Worm (Caenorhabditis elegans): ENCODE measurements around the gene T08A11.1.

T08A11.1 gene

ce11 chrIII:4280215-4281173, 17.5 kb upstream of the T08A11.1 start, which contains the start of gene sup-26 (continued):
- no peak for TF ChIP-seq pha-2 (tag; optimal IDR thresholded peaks at IDR 0.05)
- TF ChIP-seq unc-3 (GFP tag; conservative IDR thresholded peaks at IDR 0.05): no peak
- TF ChIP-seq unc-3 (tag; optimal IDR thresholded peaks at IDR 0.05): no peak
- TF ChIP-seq sox-4 (tag; optimal IDR thresholded peaks at IDR 0.05): peak; percentile 45
- TF ChIP-seq ceh-30 (tag; optimal IDR thresholded peaks at IDR 0.05): no peak
- peak; percentile 7 for TF ChIP-seq pqm-1 (tag; optimal IDR thresholded peaks at IDR 0.05)
- no peak for TF ChIP-seq unc-86 (tag; optimal IDR thresholded peaks at IDR 0.05)
- TF ChIP-seq ceh-18 (tag; optimal IDR thresholded peaks at IDR 0.05): peak; percentile 33
- no peak for TF ChIP-seq pat-9 (tag; optimal IDR thresholded peaks at IDR 0.05)
- no peak for TF ChIP-seq hlh-13 (GFP tag; optimal IDR thresholded peaks at IDR 0.05)
- no peak for TF ChIP-seq Y22D7AL.16 (tag; optimal IDR thresholded peaks at IDR 0.05)
- no peak for TF ChIP-seq ztf-16 (tag; optimal IDR thresholded peaks at IDR 0.05)
- peak; percentile 16 for TF ChIP-seq unc-55 (GFP tag; optimal IDR thresholded peaks at IDR 0.05)
- TF ChIP-seq madf-2 (tag; optimal IDR thresholded peaks at IDR 0.05): no peak
- TF ChIP-seq ceh-24 (tag; optimal IDR thresholded peaks at IDR 0.05): no peak
- peak; percentile 65 for TF ChIP-seq ref-2 (tag; optimal IDR thresholded peaks at IDR 0.05)
- no peak for TF ChIP-seq npax-4 (tag; optimal IDR thresholded peaks at IDR 0.05)
- no peak for TF ChIP-seq pax-1 (tag; optimal IDR thresholded peaks at IDR 0.05)
- TF ChIP-seq dve-1 (tag; optimal IDR thresholded peaks at IDR 0.05): no peak
- no peak for TF ChIP-seq K02D7.2 (tag; optimal IDR thresholded peaks at IDR 0.05)
- no peak for TF ChIP-seq tbx-7 (tag; optimal IDR thresholded peaks at IDR 0.05)
- TF ChIP-seq rnt-1 (tag; optimal IDR thresholded peaks at IDR 0.05): no peak
- no peak for TF ChIP-seq sox-2 (GFP tag; IDR thresholded peaks at IDR 0.05)
- TF ChIP-seq F13H6.1 (tag; optimal IDR thresholded peaks at IDR 0.05): no peak
- no peak for TF ChIP-seq T23F11.4 (GFP tag; optimal IDR thresholded peaks at IDR 0.05)
- peak; percentile 41 for TF ChIP-seq ceh-31 (tag; optimal IDR thresholded peaks at IDR 0.05)
- peak; percentile 70 for TF ChIP-seq sdc-2 (tag; optimal IDR thresholded peaks at IDR 0.05)
- TF ChIP-seq lim-6 (tag; optimal IDR thresholded peaks at IDR 0.05): no peak
- TF ChIP-seq C08G9.2 (tag; optimal IDR thresholded peaks at IDR 0.05): no peak
- no peak for TF ChIP-seq ama-1 (optimal IDR thresholded peaks at IDR 0.05)
- TF ChIP-seq che-1 (tag; optimal IDR thresholded peaks at IDR 0.05): no peak
- TF ChIP-seq ceh-6 (GFP tag; optimal IDR thresholded peaks at IDR 0.05): peak; percentile 19
- no peak for TF ChIP-seq zip-5 (tag; optimal IDR thresholded peaks at IDR 0.05)
- TF ChIP-seq fkh-10 (GFP tag; optimal IDR thresholded peaks at IDR 0.05): no peak
- peak; percentile 19 for TF ChIP-seq nfya-1 (tag; optimal IDR thresholded peaks at IDR 0.05)

- no peak for TF ChIP-seq elt-4 (tag; optimal IDR thresholded peaks at IDR 0.05)
- TF ChIP-seq ceh-31 (tag; optimal IDR thresholded peaks at IDR 0.05): no peak
- no peak for TF ChIP-seq mec-3 (tag; optimal IDR thresholded peaks at IDR 0.05; ENCODE audit: borderline replicate concordance)
- TF ChIP-seq pax-1 (tag; optimal IDR thresholded peaks at IDR 0.05): no peak
- TF ChIP-seq tbx-2 (tag; optimal IDR thresholded peaks at IDR 0.05): no peak
- no peak for TF ChIP-seq nfya-1 (tag; optimal IDR thresholded peaks at IDR 0.05)
- TF ChIP-seq C08G9.2 (tag; optimal IDR thresholded peaks at IDR 0.05): no peak
- TF ChIP-seq fax-1 (tag; optimal IDR thresholded peaks at IDR 0.05): no peak
- no peak for TF ChIP-seq zip-5 (tag; optimal IDR thresholded peaks at IDR 0.05)
- no peak for TF ChIP-seq ztf-16 (tag; optimal IDR thresholded peaks at IDR 0.05)
- no peak for TF ChIP-seq eyg-1 (tag; optimal IDR thresholded peaks at IDR 0.05)
- TF ChIP-seq dve-1 (tag; optimal IDR thresholded peaks at IDR 0.05): no peak
- no peak for TF ChIP-seq ama-1 (optimal IDR thresholded peaks at IDR 0.05)
- TF ChIP-seq pha-4 (tag; optimal IDR thresholded peaks at IDR 0.05): no peak
- no peak for TF ChIP-seq gmeb-2 (tag; optimal IDR thresholded peaks at IDR 0.05)
- no peak for TF ChIP-seq nhr-11 (tag; optimal IDR thresholded peaks at IDR 0.05)
- TF ChIP-seq ceh-45 (GFP tag; IDR thresholded peaks at IDR 0.05): no peak
- no peak for TF ChIP-seq dmd-4 (tag; optimal IDR thresholded peaks at IDR 0.05; ENCODE audit: borderline replicate concordance)
- no peak for TF ChIP-seq elt-2 (tag; optimal IDR thresholded peaks at IDR 0.05)
- no peak for TF ChIP-seq pros-1 (tag; optimal IDR thresholded peaks at IDR 0.05)
Measured at ce11 chrIII:4278203-4278602, 15.3 kb upstream of the T08A11.1 start.

Measured in whole organism, late embryonic.